Fruit fly (Drosophila melanogaster) whole organism: Measurements from ENCODE around the gene CkIIalpha-i3.

Experiments
- CG8478 ChIP-seq: fragments of >200 bp; optimal IDR thresholded peaks from 2 replicates; lab custom pipeline; 2018; ENCODE audit warnings: inconsistent platforms
- pan ChIP-seq: fragments of >200 bp; optimal IDR thresholded peaks from 2 replicates; lab custom pipeline; 2017

DNA sequence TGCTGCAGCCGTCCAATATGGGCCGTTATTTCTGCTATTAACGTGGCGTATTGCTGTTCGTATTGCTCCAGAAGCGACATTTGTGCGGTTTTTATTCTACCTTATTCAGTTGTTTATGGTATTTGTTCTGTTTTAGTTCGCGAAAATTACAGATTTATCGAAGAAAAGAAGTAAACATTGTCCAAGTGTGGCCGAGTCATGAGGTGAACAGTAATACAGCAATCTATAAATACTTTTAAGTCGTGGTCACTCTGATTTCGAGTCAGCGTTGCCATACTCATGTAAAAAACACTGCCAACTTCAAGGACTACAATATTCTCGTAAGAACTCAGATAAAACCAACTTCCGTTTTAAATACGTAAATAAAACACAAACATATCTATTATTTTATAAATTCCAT lies 17.7 kb downstream of the CkIIalpha-i3 start, which contains the start of gene Vti1a:
- TF ChIP-seq CG8478 (lab: Kevin White, UChicago): no peak
- TF ChIP-seq pan (lab: Kevin White, UChicago): no peak
